Worm (Caenorhabditis elegans) whole organism, dauer: ENCODE results near the gene F53A3.7.

Experiments used
- unc-62 ChIP-seq: sonication (generic microtip); optimal IDR thresholded peaks from 2 replicates; lab custom pipeline; 2017; ENCODE audit warnings: missing biosample characterization, missing genetic modification reagents, missing genetic modification characterization

Gene F53A3.7

DNA sequence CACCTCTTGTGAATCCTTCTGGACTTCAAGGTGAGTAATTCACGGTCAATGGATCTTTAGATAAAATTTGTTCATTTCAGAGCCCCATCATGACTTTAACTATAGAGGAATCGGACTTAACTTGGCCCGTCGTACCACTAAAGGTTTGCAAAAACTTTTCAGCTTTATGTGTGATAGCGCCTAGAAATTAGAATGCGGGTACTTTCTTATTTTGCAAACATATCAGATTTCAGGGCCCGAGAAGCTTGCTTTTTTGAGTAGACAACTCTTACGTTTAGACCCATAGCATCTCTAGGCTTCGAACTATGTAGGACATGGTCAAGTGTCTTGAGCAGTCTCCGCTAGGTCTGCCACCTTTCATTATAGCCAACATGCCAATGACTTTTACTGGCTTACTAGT is 26.1 kb downstream of the F53A3.7 start:
- no peak for TF ChIP-seq unc-62

DNA sequence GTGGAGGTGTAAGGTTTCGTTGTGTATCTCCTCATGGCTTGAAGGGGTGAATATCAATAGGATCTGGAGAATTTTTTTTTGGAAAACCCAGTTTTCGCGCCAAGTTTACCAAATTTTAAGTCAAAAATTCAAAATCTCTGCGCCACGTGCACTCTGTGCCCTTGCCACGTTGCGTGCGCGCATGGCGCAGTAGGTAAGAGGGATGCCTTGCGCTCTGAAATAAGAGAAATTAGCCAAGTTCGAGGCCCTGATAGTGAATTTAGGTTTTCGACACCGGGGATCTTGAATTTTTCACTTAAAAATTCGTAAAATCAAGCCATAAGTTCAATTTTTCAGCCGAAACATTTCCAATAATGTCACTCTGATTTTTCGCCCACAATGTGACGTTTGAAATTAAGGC is 30.1 kb downstream of the F53A3.7 start:
- no peak for TF ChIP-seq unc-62

DNA sequence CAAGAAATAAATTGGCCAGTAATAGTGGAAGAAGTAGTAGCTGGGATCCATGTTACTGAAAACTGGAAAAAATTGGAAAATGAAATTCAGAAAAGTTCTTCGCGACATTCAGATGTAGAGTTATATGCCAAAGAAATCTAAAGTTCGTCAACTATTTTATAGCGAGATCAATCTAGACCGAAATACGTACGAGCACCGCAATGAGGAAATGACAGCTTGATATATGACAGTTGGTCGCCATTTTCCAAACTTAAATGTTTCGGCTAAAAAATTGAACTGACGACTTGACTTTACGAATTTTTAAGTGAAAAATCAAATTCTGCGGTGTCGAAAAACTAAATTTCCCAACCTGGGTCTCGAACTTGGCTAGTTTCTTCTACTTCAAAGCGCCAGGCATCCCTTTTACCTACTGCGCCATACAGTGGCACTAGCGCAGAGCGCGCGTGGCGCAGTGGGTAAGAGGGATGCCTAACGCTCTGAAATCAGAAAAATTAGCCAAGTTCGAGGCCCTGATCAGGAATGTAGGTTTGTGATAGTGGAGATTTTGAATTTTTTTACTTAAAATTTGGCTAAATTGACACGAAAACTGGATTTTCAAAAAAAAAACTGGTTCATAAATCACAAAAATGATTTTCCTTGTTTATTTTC is 31.4 kb downstream of the F53A3.7 start, which contains the start of gene srd-66:
TSS of gene srd-66 (minus strand) at position 51 of the 648 bp plus-strand sequence.
- TF ChIP-seq unc-62, result no peak

DNA sequence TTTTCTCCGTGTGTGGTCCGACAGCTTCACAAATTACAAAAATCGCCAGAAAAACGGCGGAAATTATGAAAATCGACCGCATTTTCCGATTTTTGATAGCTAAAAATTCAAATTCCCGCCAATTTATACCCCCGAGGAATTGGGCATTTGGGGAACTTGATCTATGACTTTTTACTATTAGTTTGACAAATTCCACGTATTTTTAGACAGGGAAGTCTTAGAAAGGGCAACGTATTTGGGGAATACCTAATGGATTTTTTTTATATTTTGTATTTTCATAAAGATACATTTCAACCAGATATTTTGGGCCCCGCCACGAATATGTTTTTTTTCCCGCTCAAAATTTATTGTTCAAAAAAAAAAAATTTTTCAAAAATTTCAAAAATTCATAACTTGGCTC is 33.5 kb downstream of the F53A3.7 start, which contains the start of gene Y39A3B.7:
TSS of gene Y39A3B.7 (minus strand) at position 101 of the 400 bp plus-strand sequence.
- TF ChIP-seq unc-62, result no peak

DNA sequence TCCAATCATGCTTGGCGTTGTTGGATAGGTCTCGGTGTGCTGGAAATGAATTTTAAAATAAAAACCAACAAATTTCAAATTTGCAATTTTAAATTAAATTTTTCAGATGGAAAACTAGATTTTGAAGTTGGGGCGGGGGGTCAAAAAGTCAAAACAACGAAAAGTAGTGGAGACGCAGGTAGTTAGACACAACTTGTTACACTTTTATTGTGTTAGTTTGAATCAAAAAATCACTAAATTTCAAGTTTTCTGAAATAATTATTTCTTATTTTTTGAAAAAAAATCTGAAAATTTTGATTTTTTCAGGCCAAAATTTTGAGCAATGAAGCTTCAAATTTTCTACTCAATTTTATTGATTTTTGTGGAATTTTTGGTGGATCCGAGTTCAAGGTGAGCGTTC is 36.4 kb downstream of the F53A3.7 start, which contains the start of gene Y39A3B.8:
TSS of gene Y39A3B.8 (plus strand) at position 301 of the 400 bp plus-strand sequence.
- no peak for TF ChIP-seq unc-62

DNA sequence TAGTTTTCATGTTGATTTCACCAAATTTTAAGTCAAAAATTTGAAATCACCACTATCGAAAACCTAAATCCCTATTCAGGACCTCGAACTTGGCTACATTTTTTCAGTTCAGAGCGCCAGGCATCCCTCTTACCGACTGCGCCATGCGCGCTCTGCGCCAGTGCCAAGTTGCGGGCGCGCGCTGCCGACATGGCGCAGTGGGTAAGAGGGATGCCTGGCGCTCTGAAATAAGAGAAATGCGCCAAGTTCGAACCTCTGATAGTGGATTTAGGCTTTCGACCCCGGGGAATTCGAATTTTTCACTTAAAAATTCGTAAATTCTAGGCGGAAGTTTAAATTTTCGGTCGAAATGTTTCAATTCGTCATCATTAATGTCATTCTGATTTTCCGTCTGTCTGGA is 38.6 kb downstream of the F53A3.7 start:
- no peak for TF ChIP-seq unc-62

DNA sequence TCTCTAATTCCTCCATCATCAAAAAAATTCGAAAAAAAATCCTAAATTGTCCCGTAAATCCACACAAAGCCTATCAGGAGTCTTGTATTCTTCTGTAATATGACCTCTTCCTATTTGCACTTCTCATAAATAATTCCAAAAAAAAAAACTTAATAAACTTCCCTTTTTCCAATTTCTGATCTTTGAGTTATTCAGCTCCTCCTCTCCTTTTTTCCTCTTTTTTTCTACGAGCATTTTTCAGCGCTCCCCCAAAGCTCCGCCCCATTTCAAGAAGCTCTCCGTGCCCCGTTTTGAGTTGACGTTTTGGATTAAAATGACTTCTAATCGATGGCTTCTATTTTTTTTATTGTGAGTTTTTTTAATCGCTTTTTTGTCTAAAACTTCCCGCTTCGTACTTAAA is 46.2 kb downstream of the F53A3.7 start, which contains the start of gene lgc-42:
TSS of gene lgc-42 (plus strand) at position 301 of the 400 bp plus-strand sequence.
- no peak for TF ChIP-seq unc-62

DNA sequence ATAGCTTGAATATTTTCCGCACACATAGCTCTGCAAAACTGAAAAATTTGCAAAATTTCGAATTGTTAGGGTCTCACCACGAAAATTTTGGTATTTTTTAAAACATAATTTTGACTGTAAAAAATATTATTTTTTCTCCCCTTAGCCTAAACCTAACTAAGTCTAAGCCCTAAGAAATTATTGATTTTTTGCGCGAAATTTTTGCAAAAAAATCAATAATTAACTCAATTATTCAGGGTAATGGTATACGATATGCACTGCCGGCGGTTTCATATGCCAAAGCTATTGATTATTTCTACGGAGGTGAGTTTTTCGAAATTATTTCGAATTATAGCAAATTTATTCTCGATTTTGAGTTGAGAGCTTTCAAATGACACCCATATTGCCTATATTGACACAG is 49.9 kb downstream of the F53A3.7 start:
- no peak for TF ChIP-seq unc-62
